Worm (Caenorhabditis elegans) whole organism, L4/young adult: ENCODE results near the gene Y32B12B.2.
"Not testable (repeated sequence)": the region's sequence is repeated elsewhere in the genome, so short reads cannot be mapped to it uniquely, and the experiment has no call there.

Experiments used
- W03F9.2 ChIP-seq: fragments of 150-350 bp; optimal IDR thresholded peaks from 2 replicates; lab custom pipeline; 2014; ENCODE audit warnings: missing biosample characterization, missing genetic modification characterization
- dao-5 ChIP-seq: sonication (generic microtip); optimal IDR thresholded peaks from 2 replicates; lab custom pipeline; 2016; ENCODE audit warnings: missing genotype, missing genetic modification characterization, moderate library complexity, missing compliant biosample characterization
- him-1 ChIP-seq: sonication (generic microtip); optimal IDR thresholded peaks from 2 replicates; lab custom pipeline; 2016; ENCODE audit warnings: missing genotype, missing genetic modification reagents, missing genetic modification characterization, missing compliant biosample characterization

The Y32B12B.2 gene

ce11 chrV:16537908-16538446 is at the start of gene Y32B12B.2:
Gene Y32B12B.2 (plus strand): TSS chrV:16538396.
- TF ChIP-seq him-1 (tag; lab: Kevin White, UChicago) = no peak
- TF ChIP-seq W03F9.2 = no peak
- TF ChIP-seq dao-5 = no peak

- no peak for TF ChIP-seq dao-5
- TF ChIP-seq W03F9.2 = no peak
- TF ChIP-seq him-1 (tag; lab: Kevin White, UChicago) = no peak
These were observed 43.8 kb upstream of the Y32B12B.2 start, which contains the start of gene comt-2 for ce11 chrV:16494359-16494758. Gene comt-2 (minus strand): TSS chrV:16494489.

ce11 chrV:16497504-16497903 is 40.7 kb upstream of the Y32B12B.2 start, which contains the start of gene srh-136:
Gene srh-136 (minus strand): TSS chrV:16497596.
- no peak for TF ChIP-seq dao-5
- TF ChIP-seq W03F9.2 = no peak
- TF ChIP-seq him-1 (tag; lab: Kevin White, UChicago) = no peak

- TF ChIP-seq him-1 (tag; lab: Kevin White, UChicago) (no peak), W03F9.2 (no peak), dao-5 (no peak)
These were observed 39.2 kb upstream of the Y32B12B.2 start, which contains the start of gene F36D3.1 for ce11 chrV:16499006-16499405. Gene F36D3.1 (plus strand): TSS chrV:16499352.

ce11 chrV:16503164-16503563 is 35.0 kb upstream of the Y32B12B.2 start, which contains the start of gene F36D3.14:
Gene F36D3.14 (minus strand): TSS chrV:16503264.
- no peak for TF ChIP-seq W03F9.2
- no peak for TF ChIP-seq him-1 (tag; lab: Kevin White, UChicago)
- TF ChIP-seq dao-5 = no peak

- no peak for TF ChIP-seq dao-5
- TF ChIP-seq W03F9.2 = no peak
- TF ChIP-seq him-1 (tag; lab: Kevin White, UChicago) = no peak
These were observed 32.4 kb upstream of the Y32B12B.2 start, which contains the start of gene nhr-54 for ce11 chrV:16505828-16506227. Gene nhr-54 (minus strand): TSS chrV:16505928.

ce11 chrV:16506650-16507049 is 31.5 kb upstream of the Y32B12B.2 start:
- TF ChIP-seq him-1 (tag; lab: Kevin White, UChicago) (no peak), dao-5 (no peak), W03F9.2 (no peak)

- TF ChIP-seq dao-5 = no peak
- no peak for TF ChIP-seq W03F9.2
- no peak for TF ChIP-seq him-1 (tag; lab: Kevin White, UChicago)
These were observed 29.5 kb upstream of the Y32B12B.2 start, which contains the start of gene srr-3 for ce11 chrV:16508667-16509066. Gene srr-3 (minus strand): TSS chrV:16508767.

- not testable (repeated sequence) for TF ChIP-seq dao-5; him-1 (tag; lab: Kevin White, UChicago); W03F9.2
These were observed 23.1 kb upstream of the Y32B12B.2 start, which contains the start of gene F36D3.5 for ce11 chrV:16515140-16515539. Gene F36D3.5 (minus strand): TSS chrV:16515240.

- TF ChIP-seq him-1 (tag; lab: Kevin White, UChicago) = no peak
- no peak for TF ChIP-seq W03F9.2
- no peak for TF ChIP-seq dao-5
These were observed 20.6 kb upstream of the Y32B12B.2 start, which contains the start of gene F36D3.4 for ce11 chrV:16517619-16518018. Gene F36D3.4 (minus strand): TSS chrV:16517719.

- TF ChIP-seq dao-5 (no peak), him-1 (tag; lab: Kevin White, UChicago) (no peak), W03F9.2 (no peak)
These were observed 16.0 kb upstream of the Y32B12B.2 start, which contains the start of gene srw-34 for ce11 chrV:16522242-16522641. Gene srw-34 (minus strand): TSS chrV:16522342.

- TF ChIP-seq dao-5 (no peak), him-1 (tag; lab: Kevin White, UChicago) (no peak), W03F9.2 (no peak)
These were observed 11.3 kb upstream of the Y32B12B.2 start, which contains the start of gene F36D3.8 for ce11 chrV:16526858-16527257. Gene F36D3.8 (plus strand): TSS chrV:16527158.

- TF ChIP-seq W03F9.2 = no peak
- TF ChIP-seq dao-5 = no peak
- no peak for TF ChIP-seq him-1 (tag; lab: Kevin White, UChicago)
These were observed 10.4 kb upstream of the Y32B12B.2 start, which contains the start of gene F36D3.16 for ce11 chrV:16527796-16528195. Gene F36D3.16 (plus strand): TSS chrV:16528096.

ce11 chrV:16534000-16534399 is 4.2 kb upstream of the Y32B12B.2 start, which contains the start of gene cpr-2:
Gene cpr-2 (minus strand): TSS chrV:16534100.
- no peak for TF ChIP-seq W03F9.2
- TF ChIP-seq him-1 (tag; lab: Kevin White, UChicago) = no peak
- no peak for TF ChIP-seq dao-5

ce11 chrV:16535172-16535571 is 3.0 kb upstream of the Y32B12B.2 start, which contains the start of gene Y32B12B.8:
Gene Y32B12B.8 (plus strand): TSS chrV:16535472.
- no peak for TF ChIP-seq dao-5
- TF ChIP-seq W03F9.2 = no peak
- no peak for TF ChIP-seq him-1 (tag; lab: Kevin White, UChicago)
